Fruit fly (Drosophila melanogaster) Kc167 (cell line): ENCODE results near the gene CG14073.

Experiments used
- Myc ChIP-seq: fragments of >200 bp; optimal IDR thresholded peaks from 2 replicates; lab custom pipeline; 2017; ENCODE audit warnings: missing external identifiers
- Sin3A ChIP-seq: fragments of >200 bp; optimal IDR thresholded peaks from 2 replicates; lab custom pipeline; 2018; ENCODE audit warnings: missing external identifiers
- h ChIP-seq: fragments of >200 bp; optimal IDR thresholded peaks from 3 replicates; lab custom pipeline; 2018; ENCODE audit warnings: missing external identifiers
- insv ChIP-seq: fragments of >200 bp; optimal IDR thresholded peaks from 3 replicates; lab custom pipeline; 2018; ENCODE audit warnings: missing external identifiers
- psq ChIP-seq: fragments of >200 bp; optimal IDR thresholded peaks from 2 replicates; lab custom pipeline; 2017; ENCODE audit warnings: missing external identifiers
- ttk ChIP-seq: sonication (Bioruptor generic); optimal IDR thresholded peaks from 2 replicates; lab custom pipeline; 2017; ENCODE audit warnings: missing external identifiers

Gene CG14073

dm6 chr3L:18795056-18795841 is 25.2 kb downstream of the CG14073 start:
- TF ChIP-seq psq (lab: Kevin White, UChicago) (no peak), Myc (lab: Kevin White, UChicago) (no peak), h (lab: Kevin White, UChicago) (no peak), Sin3A (lab: Kevin White, UChicago) (no peak), ttk (lab: Kevin White, UChicago) (no peak)

dm6 chr3L:18792834-18793233 is 27.6 kb downstream of the CG14073 start:
- no peak for TF ChIP-seq ttk (lab: Kevin White, UChicago)
- no peak for TF ChIP-seq Myc (lab: Kevin White, UChicago)
- TF ChIP-seq Sin3A (lab: Kevin White, UChicago): no peak
- no peak for TF ChIP-seq h (lab: Kevin White, UChicago)
- TF ChIP-seq psq (lab: Kevin White, UChicago): no peak
- no peak for TF ChIP-seq insv (lab: Kevin White, UChicago)

- no peak for TF ChIP-seq insv (lab: Kevin White, UChicago)
- TF ChIP-seq Myc (lab: Kevin White, UChicago): no peak
- no peak for TF ChIP-seq Sin3A (lab: Kevin White, UChicago)
- TF ChIP-seq psq (lab: Kevin White, UChicago): no peak
- TF ChIP-seq h (lab: Kevin White, UChicago): no peak
- no peak for TF ChIP-seq ttk (lab: Kevin White, UChicago)
Measured at dm6 chr3L:18792009-18792339, 28.5 kb downstream of the CG14073 start.

dm6 chr3L:18791232-18792008 is 29.1 kb downstream of the CG14073 start:
- TF ChIP-seq Sin3A (lab: Kevin White, UChicago) (no peak), psq (lab: Kevin White, UChicago) (no peak), ttk (lab: Kevin White, UChicago) (no peak), Myc (lab: Kevin White, UChicago) (no peak), insv (lab: Kevin White, UChicago) (no peak), h (lab: Kevin White, UChicago) (no peak)

dm6 chr3L:18790630-18791167 is 29.8 kb downstream of the CG14073 start:
- TF ChIP-seq ttk (lab: Kevin White, UChicago) (no peak), psq (lab: Kevin White, UChicago) (no peak), Myc (lab: Kevin White, UChicago) (no peak), insv (lab: Kevin White, UChicago) (no peak), Sin3A (lab: Kevin White, UChicago) (no peak), h (lab: Kevin White, UChicago) (no peak)

- TF ChIP-seq ttk (lab: Kevin White, UChicago) (no peak), psq (lab: Kevin White, UChicago) (no peak), insv (lab: Kevin White, UChicago) (no peak), Sin3A (lab: Kevin White, UChicago) (no peak), Myc (lab: Kevin White, UChicago) (no peak), h (lab: Kevin White, UChicago) (no peak)
Measured at dm6 chr3L:18789203-18790018, 31.1 kb downstream of the CG14073 start.

- TF ChIP-seq psq (lab: Kevin White, UChicago): no peak
- no peak for TF ChIP-seq h (lab: Kevin White, UChicago)
- no peak for TF ChIP-seq ttk (lab: Kevin White, UChicago)
- TF ChIP-seq Sin3A (lab: Kevin White, UChicago): no peak
- no peak for TF ChIP-seq insv (lab: Kevin White, UChicago)
- no peak for TF ChIP-seq Myc (lab: Kevin White, UChicago)
Measured at dm6 chr3L:18787882-18788281, 32.6 kb downstream of the CG14073 start.

dm6 chr3L:18786427-18787104 is 33.9 kb downstream of the CG14073 start:
- TF ChIP-seq ttk (lab: Kevin White, UChicago): no peak
- no peak for TF ChIP-seq Myc (lab: Kevin White, UChicago)
- no peak for TF ChIP-seq h (lab: Kevin White, UChicago)
- no peak for TF ChIP-seq insv (lab: Kevin White, UChicago)
- TF ChIP-seq Sin3A (lab: Kevin White, UChicago): no peak
- no peak for TF ChIP-seq psq (lab: Kevin White, UChicago)

dm6 chr3L:18786066-18786426 is 34.4 kb downstream of the CG14073 start:
- no peak for TF ChIP-seq insv (lab: Kevin White, UChicago)
- no peak for TF ChIP-seq psq (lab: Kevin White, UChicago)
- no peak for TF ChIP-seq Sin3A (lab: Kevin White, UChicago)
- no peak for TF ChIP-seq ttk (lab: Kevin White, UChicago)
- TF ChIP-seq h (lab: Kevin White, UChicago): no peak
- no peak for TF ChIP-seq Myc (lab: Kevin White, UChicago)

- no peak for TF ChIP-seq h (lab: Kevin White, UChicago)
- TF ChIP-seq ttk (lab: Kevin White, UChicago): no peak
- no peak for TF ChIP-seq psq (lab: Kevin White, UChicago)
- no peak for TF ChIP-seq Sin3A (lab: Kevin White, UChicago)
- TF ChIP-seq Myc (lab: Kevin White, UChicago): no peak
- no peak for TF ChIP-seq insv (lab: Kevin White, UChicago)
Measured at dm6 chr3L:18784562-18784961, 35.9 kb downstream of the CG14073 start.
